Worm (Caenorhabditis elegans) whole organism, L3 larva: Measurements from ENCODE around the gene scl-7.

Source experiments
- ceh-16 ChIP-seq: sonication (generic microtip); optimal IDR thresholded peaks from 2 replicates; lab custom pipeline; 2017; ENCODE audit warnings: missing biosample characterization, missing genetic modification characterization
- lin-15B ChIP-seq: fragments of 150-350 bp; optimal IDR thresholded peaks from 2 replicates; lab custom pipeline; 2014; ENCODE audit warnings: missing biosample characterization, missing genetic modification characterization
- snpc-4 ChIP-seq: fragments of 150-350 bp; optimal IDR thresholded peaks from 2 replicates; lab custom pipeline; 2014; ENCODE audit warnings: missing biosample characterization, missing genetic modification characterization
- unc-39 ChIP-seq: sonication (generic microtip); optimal IDR thresholded peaks from 4 replicates; lab custom pipeline; 2017; ENCODE audit warnings: missing biosample characterization, missing genetic modification characterization
- zag-1 ChIP-seq: fragments of 150-350 bp; optimal IDR thresholded peaks from 2 replicates; lab custom pipeline; 2014; ENCODE audit warnings: missing biosample characterization, missing genetic modification characterization

DNA sequence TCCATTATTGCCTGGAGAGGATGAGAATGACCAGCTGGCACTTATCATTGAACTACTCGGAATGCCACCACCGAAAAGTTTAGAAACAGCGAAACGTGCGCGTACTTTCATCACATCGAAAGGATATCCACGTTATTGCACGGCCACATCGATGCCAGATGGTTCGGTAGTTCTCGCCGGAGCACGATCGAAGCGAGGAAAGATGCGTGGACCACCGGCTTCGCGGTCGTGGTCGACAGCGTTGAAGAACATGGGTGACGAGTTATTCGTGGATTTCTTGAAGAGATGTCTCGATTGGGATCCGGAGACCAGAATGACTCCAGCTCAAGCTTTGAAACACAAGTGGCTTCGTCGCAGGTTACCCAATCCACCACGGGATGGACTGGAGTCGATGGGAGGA is 36.7 kb upstream of the scl-7 start:
- TF ChIP-seq snpc-4, result no peak
- TF ChIP-seq ceh-16, result no peak
- TF ChIP-seq zag-1 (tag; lab: Kevin White, UChicago), result no peak
- TF ChIP-seq unc-39 (tag; lab: Kevin White, UChicago), result no peak
- no peak for TF ChIP-seq lin-15B (tag; lab: Kevin White, UChicago)
